Worm (Caenorhabditis elegans) whole organism, young adult: ENCODE measurements around the gene F52C9.3.

Source experiments
- F55B11.4 ChIP-seq: sonication (generic microtip); optimal IDR thresholded peaks from 2 replicates; lab custom pipeline; 2016; ENCODE audit warnings: missing compliant biosample characterization, missing genetic modification characterization, borderline replicate concordance; ENCODE audit not compliant: insufficient read depth
- F57C9.4 ChIP-seq: sonication (generic microtip); optimal IDR thresholded peaks from 2 replicates; lab custom pipeline; 2017; ENCODE audit warnings: mild to moderate bottlenecking, missing genetic modification characterization, missing compliant biosample characterization
- Y79H2A.3 ChIP-seq: fragments of 200-800 bp; sonication (Bioruptor generic); conservative IDR thresholded peaks from 2 replicates; pipeline ENCODE4 v1.3.6; 2022; ENCODE audit warnings: missing genetic modification reagents, missing genetic modification characterization, missing compliant biosample characterization
- ZK185.1 ChIP-seq: sonication (generic microtip); optimal IDR thresholded peaks from 2 replicates; lab custom pipeline; 2016; ENCODE audit warnings: mild to moderate bottlenecking, missing genetic modification characterization, missing compliant biosample characterization; ENCODE audit not compliant: poor library complexity, severe bottlenecking
- akir-1 ChIP-seq: fragments of 200-800 bp; sonication (Bioruptor generic); optimal IDR thresholded peaks from 2 replicates; lab custom pipeline; 2018; ENCODE audit warnings: mild to moderate bottlenecking, missing genetic modification characterization, moderate library complexity, missing compliant biosample characterization
- ama-1 ChIP-seq, 3 experiments: fragments of 150-350 bp in 1 of 3; sonication (generic microtip) in 2 of 3; optimal IDR thresholded peaks; 2 replicates each; lab custom pipeline; 2014 to 2018; ENCODE audit warnings: missing biosample characterization in 2 of 3, missing genetic modification characterization in 2 of 3, missing genetic modification reagents in 2 of 3
- attf-3 ChIP-seq: fragments of 200-800 bp; sonication (Bioruptor generic); conservative IDR thresholded peaks from 2 replicates; pipeline ENCODE4 v1.3.6; 2022; ENCODE audit warnings: missing genetic modification reagents, missing genetic modification characterization, missing compliant biosample characterization
- dpl-1 ChIP-seq: fragments of 150-350 bp; optimal IDR thresholded peaks from 2 replicates; lab custom pipeline; 2014; ENCODE audit warnings: missing biosample characterization, missing genetic modification reagents, missing genetic modification characterization
- nfya-2 ChIP-seq: fragments of 200-800 bp; sonication (Bioruptor generic); IDR thresholded peaks from 2 replicates; pipeline ENCODE4 v1.3.6; 2022; ENCODE audit warnings: missing genetic modification reagents, missing genetic modification characterization, missing compliant biosample characterization
- snpc-3.4 ChIP-seq: sonication (generic microtip); optimal IDR thresholded peaks from 2 replicates; lab custom pipeline; 2017; ENCODE audit warnings: missing genetic modification characterization, mild to moderate bottlenecking, missing compliant biosample characterization, antibody characterized with exemption, moderate library complexity, missing genotype, missing genetic modification reagents
- snpc-4 ChIP-seq, 5 experiments: fragments of 150-350 bp in 1 of 5; sonication (generic microtip) in 4 of 5; optimal IDR thresholded peaks; 2 replicates each; lab custom pipeline; 2014 to 2018; ENCODE audit warnings: missing genetic modification characterization in 5 of 5, missing biosample characterization in 3 of 5, antibody characterized with exemption in 2 of 5, mild to moderate bottlenecking in 2 of 5, missing compliant biosample characterization in 2 of 5, missing genotype in 2 of 5, moderate library complexity in 2 of 5, missing genetic modification reagents in 1 of 5

DNA sequence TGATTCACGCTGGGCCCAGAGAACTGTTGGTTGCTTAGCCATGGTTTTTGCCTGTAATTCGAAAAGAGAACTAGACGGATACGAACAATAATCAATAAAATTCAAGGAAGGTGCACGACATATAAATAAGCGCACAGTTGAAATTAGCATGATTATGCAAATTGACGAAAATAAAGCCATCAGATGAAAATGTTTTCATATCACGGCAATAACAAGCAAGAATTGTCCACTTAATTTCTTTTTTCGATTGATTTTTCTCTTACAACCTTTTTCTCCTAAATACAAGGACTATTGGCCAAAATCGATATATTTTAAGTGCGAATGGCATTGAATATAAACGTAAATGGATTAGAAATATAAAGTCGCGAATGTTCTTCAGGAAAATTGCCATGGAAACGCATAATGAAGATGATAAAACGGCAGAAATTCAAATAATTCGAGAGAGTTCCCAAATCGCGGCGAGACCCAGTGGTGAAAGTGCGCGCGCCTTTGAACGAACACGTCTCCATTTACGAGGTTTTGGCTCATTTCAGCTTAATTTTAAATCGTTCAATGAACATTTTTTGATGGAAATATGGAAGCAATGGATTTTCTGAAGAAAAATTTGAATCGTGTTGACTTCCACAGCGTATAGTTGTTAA is 46.9 kb upstream of the F52C9.3 start, which contains the start of the genes daf-41 and toc-1:
- TF ChIP-seq dpl-1 (no peak), akir-1 (GFP tag; lab: Kevin White, UChicago) (no peak), snpc-3.4 (tag; lab: Kevin White, UChicago) (no peak), Y79H2A.3 (GFP tag; lab: Robert Waterston, UW) (no peak), snpc-4 (GFP tag; optimal IDR thresholded peaks at IDR 0.05; lab: Kevin White, UChicago) (no peak), snpc-4 (tag; optimal IDR thresholded peaks at IDR 0.05; lab: Kevin White, UChicago) (no peak), ZK185.1 (no peak), ama-1 (optimal IDR thresholded peaks at IDR 0.05; lab: Kevin White, UChicago) (no peak), ama-1 (GFP tag; optimal IDR thresholded peaks at IDR 0.05; lab: Kevin White, UChicago) (no peak), nfya-2 (no peak), attf-3 (GFP tag; lab: Robert Waterston, UW) (no peak), F57C9.4 (no peak), F55B11.4 (no peak)
